Worm (Caenorhabditis elegans) whole organism, L3 larva: Measurements from ENCODE around the gene T24H10.5.

Experiments used
- ceh-28 ChIP-seq: fragments of 150-350 bp; optimal IDR thresholded peaks from 2 replicates; lab custom pipeline; 2014; ENCODE audit warnings: missing biosample characterization, missing genetic modification reagents, missing genetic modification characterization
- egl-27 ChIP-seq: sonication (generic microtip); optimal IDR thresholded peaks from 4 replicates; lab custom pipeline; 2017; ENCODE audit warnings: missing biosample characterization, missing genetic modification reagents, missing genetic modification characterization
- unc-39 ChIP-seq: sonication (generic microtip); optimal IDR thresholded peaks from 4 replicates; lab custom pipeline; 2017; ENCODE audit warnings: missing biosample characterization, missing genetic modification characterization

- no peak for TF ChIP-seq unc-39 (tag; lab: Kevin White, UChicago)
- TF ChIP-seq egl-27 (tag; lab: Kevin White, UChicago) = no peak
- no peak for TF ChIP-seq ceh-28 (tag; lab: Kevin White, UChicago)
Measured at ce11 chrII:9117789-9118242, 16.9 kb downstream of the T24H10.5 start.
